Worm (Caenorhabditis elegans): Measurements from ENCODE around the gene ZK596.2.

Gene ZK596.2

DNA sequence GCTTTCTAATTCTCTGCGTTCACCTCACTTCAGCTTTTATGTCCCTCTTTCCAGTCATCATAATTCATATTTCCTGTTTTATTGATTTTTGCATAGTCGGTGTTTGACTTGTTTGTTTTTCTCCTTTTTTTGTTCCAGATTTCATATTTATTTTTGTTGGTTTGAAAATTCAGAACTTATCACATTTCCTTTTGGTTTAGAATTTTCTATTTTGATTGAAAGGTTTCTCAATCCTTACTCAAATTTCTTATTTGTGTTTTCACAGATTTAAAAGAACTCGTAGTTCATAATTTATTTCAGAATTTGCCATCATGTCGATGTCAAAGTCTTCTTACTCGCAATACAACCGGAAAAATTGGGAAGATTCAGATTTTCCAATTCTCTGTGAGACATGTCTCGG is 48.0 kb downstream of the ZK596.2 start, which contains the start of gene rbm-22:
Gene rbm-22 (plus strand): TSS at position 301 of the 400 bp plus-strand sequence.
- TF ChIP-seq F13C5.2 (tag; optimal IDR thresholded peaks at IDR 0.05), result no peak
- no peak for TF ChIP-seq hnd-1 (tag; optimal IDR thresholded peaks at IDR 0.05)
- TF ChIP-seq tbx-11 (GFP tag; IDR thresholded peaks at IDR 0.05), result no peak
- TF ChIP-seq hmg-4 (GFP tag; optimal IDR thresholded peaks at IDR 0.05), result no peak
- no peak for TF ChIP-seq sea-1 (GFP tag; conservative IDR thresholded peaks at IDR 0.05)
- no peak for TF ChIP-seq ama-1 (optimal IDR thresholded peaks at IDR 0.05)
- no peak for TF ChIP-seq ets-7 (tag; optimal IDR thresholded peaks at IDR 0.05)
- no peak for TF ChIP-seq tbx-37 (GFP tag; conservative IDR thresholded peaks at IDR 0.05)
- no peak for TF ChIP-seq flt-1 (GFP tag; IDR thresholded peaks at IDR 0.05)
- no peak for TF ChIP-seq B0310.2 (tag; optimal IDR thresholded peaks at IDR 0.05)
- TF ChIP-seq scrt-1 (GFP tag; IDR thresholded peaks at IDR 0.05), result no peak
- no peak for TF ChIP-seq aly-1 (tag; optimal IDR thresholded peaks at IDR 0.05)
- TF ChIP-seq pes-1 (GFP tag; IDR thresholded peaks at IDR 0.05), result no peak
- no peak for TF ChIP-seq tra-4 (tag; optimal IDR thresholded peaks at IDR 0.05)
- no peak for TF ChIP-seq hmbx-1 (tag; optimal IDR thresholded peaks at IDR 0.05)
- no peak for TF ChIP-seq ceh-36 (tag; optimal IDR thresholded peaks at IDR 0.05)
- TF ChIP-seq ceh-13 (GFP tag; optimal IDR thresholded peaks at IDR 0.05), result no peak

ce11 chrIV:10858300-10859016 is 50.6 kb downstream of the ZK596.2 start, which contains the start of the genes T11G6.2 and hars-1:
TSS of gene T11G6.2 (minus strand) at chrIV:10858496.
TSS of gene hars-1 (plus strand) at chrIV:10858957.
- TF ChIP-seq tbx-37 (GFP tag; conservative IDR thresholded peaks at IDR 0.05), result no peak
- no peak for TF ChIP-seq tra-4 (tag; optimal IDR thresholded peaks at IDR 0.05)
- no peak for TF ChIP-seq ceh-13 (GFP tag; optimal IDR thresholded peaks at IDR 0.05)
- TF ChIP-seq aly-1 (tag; optimal IDR thresholded peaks at IDR 0.05), result no peak
- TF ChIP-seq ets-7 (tag; optimal IDR thresholded peaks at IDR 0.05), result no peak
- TF ChIP-seq ceh-36 (tag; optimal IDR thresholded peaks at IDR 0.05), result no peak
- no peak for TF ChIP-seq F13C5.2 (tag; optimal IDR thresholded peaks at IDR 0.05)
- no peak for TF ChIP-seq hnd-1 (tag; optimal IDR thresholded peaks at IDR 0.05)
- TF ChIP-seq tbx-11 (GFP tag; IDR thresholded peaks at IDR 0.05), result no peak
- no peak for TF ChIP-seq ama-1 (optimal IDR thresholded peaks at IDR 0.05)
- TF ChIP-seq B0310.2 (tag; optimal IDR thresholded peaks at IDR 0.05), result no peak

Data from whole organism, early embryonic.